Worm (Caenorhabditis elegans): ENCODE results near the gene acl-9.
A peak's percentile ranks its signal among the peaks of the same experiment; 100 is the strongest.

acl-9 gene

DNA sequence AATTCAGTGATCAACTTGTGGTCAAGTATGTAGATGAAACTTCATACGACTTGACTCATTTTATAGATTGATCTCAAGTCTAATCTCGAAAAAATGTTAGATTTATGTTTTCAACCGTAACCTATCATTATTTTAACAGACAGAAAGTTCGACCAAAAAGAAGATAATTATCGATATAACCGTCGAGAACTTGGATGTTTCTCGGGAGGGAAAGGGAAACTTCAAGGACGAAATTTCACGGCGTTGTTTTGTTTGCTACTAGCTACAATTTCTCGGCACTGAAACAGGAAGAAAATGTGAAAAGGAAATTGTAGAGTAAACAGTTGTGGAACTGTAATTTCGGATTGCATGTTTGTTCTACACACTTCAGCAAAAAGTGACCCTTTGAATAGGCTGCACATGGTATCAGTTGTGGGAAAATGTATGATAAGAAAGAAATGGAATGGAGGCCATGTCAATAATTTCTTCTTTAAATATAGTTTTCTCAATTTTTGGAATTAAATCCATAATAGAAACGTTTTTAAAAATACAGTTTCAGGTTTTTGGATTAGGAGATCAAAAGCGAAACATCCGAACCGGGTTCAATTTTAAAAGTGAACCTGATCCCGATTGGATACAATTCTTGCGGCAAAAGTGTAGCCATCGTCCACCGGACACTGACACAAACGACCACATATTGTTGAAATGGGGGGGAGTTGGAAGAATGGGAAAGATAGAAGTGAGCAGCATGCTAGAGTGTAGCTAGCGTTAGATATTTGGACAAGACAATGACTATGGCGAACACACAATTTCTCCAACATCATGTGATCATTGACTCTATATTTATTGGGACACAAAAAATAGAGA is 22.3 kb upstream of the acl-9 start:
- TF ChIP-seq mbf-1 (tag; optimal IDR thresholded peaks at IDR 0.05) (no peak), nhr-21 (tag; optimal IDR thresholded peaks at IDR 0.05) (no peak), elt-3 (tag; optimal IDR thresholded peaks at IDR 0.05) (no peak), crh-2 (tag; optimal IDR thresholded peaks at IDR 0.05) (peak; percentile 21), ama-1 (optimal IDR thresholded peaks at IDR 0.05) (no peak), blmp-1 (tag; optimal IDR thresholded peaks at IDR 0.05; ENCODE audit: insufficient read depth) (peak; percentile 3), nhr-129 (tag; optimal IDR thresholded peaks at IDR 0.05) (peak; percentile 18), mdl-1 (tag; optimal IDR thresholded peaks at IDR 0.05) (no peak), zag-1 (tag; optimal IDR thresholded peaks at IDR 0.05) (no peak), ztf-11 (tag; optimal IDR thresholded peaks at IDR 0.05) (no peak), unc-39 (tag; optimal IDR thresholded peaks at IDR 0.05) (no peak), snpc-4 (tag; optimal IDR thresholded peaks at IDR 0.05) (no peak), lsy-2 (tag; optimal IDR thresholded peaks at IDR 0.05) (no peak), mab-5 (tag; optimal IDR thresholded peaks at IDR 0.05) (no peak), elt-1 (tag; optimal IDR thresholded peaks at IDR 0.05) (no peak), egl-27 (tag; optimal IDR thresholded peaks at IDR 0.05) (no peak), nhr-77 (tag; optimal IDR thresholded peaks at IDR 0.05) (no peak), sma-9 (GFP tag; optimal IDR thresholded peaks at IDR 0.05) (peak; percentile 26), sma-9 (tag; optimal IDR thresholded peaks at IDR 0.05) (no peak), sma-3 (GFP tag; optimal IDR thresholded peaks at IDR 0.05) (peak; percentile 49), skn-1 (tag; optimal IDR thresholded peaks at IDR 0.05) (no peak), aly-2 (tag; optimal IDR thresholded peaks at IDR 0.05) (no peak), ZK546.5 (tag; optimal IDR thresholded peaks at IDR 0.05) (no peak), nhr-12 (tag; optimal IDR thresholded peaks at IDR 0.05) (no peak), lin-39 (tag; optimal IDR thresholded peaks at IDR 0.05) (no peak)

DNA sequence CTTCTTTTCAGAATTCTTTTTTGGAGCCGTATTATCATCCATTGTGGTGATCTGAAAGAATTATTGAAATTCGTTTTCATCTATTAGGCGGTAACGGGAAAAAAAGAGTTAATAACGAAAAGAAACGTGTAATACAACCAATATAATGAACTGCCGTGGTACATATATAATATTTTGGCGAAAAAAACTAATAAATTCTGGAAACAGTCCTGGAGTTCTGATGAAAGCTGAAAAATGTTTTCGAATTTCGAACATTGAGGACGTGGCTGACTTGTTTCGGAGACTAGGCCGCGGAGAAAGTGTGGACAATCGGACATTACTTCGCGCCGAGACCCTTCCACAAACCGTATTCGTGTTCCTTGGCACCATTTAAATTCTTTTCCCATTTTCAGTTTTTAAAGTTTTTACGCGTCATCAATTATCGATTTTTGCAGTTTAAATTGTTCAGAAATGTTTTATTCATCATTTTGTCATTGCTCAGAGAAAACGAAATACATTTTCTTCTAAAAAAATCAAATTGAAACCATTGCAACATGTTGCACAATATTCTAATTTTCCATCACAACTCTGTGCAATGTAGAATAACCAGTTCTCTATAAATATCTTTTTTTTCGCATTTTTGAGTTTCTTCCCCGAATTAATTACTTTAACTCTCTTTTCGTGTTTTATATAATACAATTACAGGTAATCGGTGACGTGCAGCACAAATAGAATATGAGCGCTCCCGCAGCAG is 19.4 kb upstream of the acl-9 start, which contains the start of the genes gad-1 and erfa-1:
gad-1 (minus strand) TSS at position 51 of the 733 bp plus-strand sequence.
erfa-1 (plus strand) TSS at position 683 of the 733 bp plus-strand sequence.
- TF ChIP-seq elt-1 (tag; optimal IDR thresholded peaks at IDR 0.05) (no peak), nhr-129 (tag; optimal IDR thresholded peaks at IDR 0.05) (peak; percentile 71), unc-55 (GFP tag; optimal IDR thresholded peaks at IDR 0.05) (peak; percentile 84), nhr-25 (tag; optimal IDR thresholded peaks at IDR 0.05) (peak; percentile 38), lin-13 (GFP tag; optimal IDR thresholded peaks at IDR 0.05) (peak; percentile 24), C34F6.9 (tag; optimal IDR thresholded peaks at IDR 0.05) (peak; percentile 60), nhr-6 (tag; optimal IDR thresholded peaks at IDR 0.05) (no peak), nhr-21 (tag; optimal IDR thresholded peaks at IDR 0.05) (peak; percentile 46), crh-2 (tag; optimal IDR thresholded peaks at IDR 0.05) (peak; percentile 65), F13H6.1 (tag; optimal IDR thresholded peaks at IDR 0.05) (peak; percentile 2), sma-3 (GFP tag; optimal IDR thresholded peaks at IDR 0.05) (peak; percentile 26), sma-9 (GFP tag; optimal IDR thresholded peaks at IDR 0.05) (peak; percentile 60), sma-9 (tag; optimal IDR thresholded peaks at IDR 0.05) (no peak), skn-1 (tag; optimal IDR thresholded peaks at IDR 0.05) (no peak), lin-11 (tag; optimal IDR thresholded peaks at IDR 0.05) (peak; percentile 16), lsy-2 (tag; optimal IDR thresholded peaks at IDR 0.05) (peak; percentile 24 to 91)

- no peak for TF ChIP-seq mbf-1 (tag; optimal IDR thresholded peaks at IDR 0.05)
- no peak for TF ChIP-seq nhr-10 (tag; optimal IDR thresholded peaks at IDR 0.05)
- TF ChIP-seq fos-1 (tag; optimal IDR thresholded peaks at IDR 0.05), result peak; percentile 34
- peak; percentile 20 for TF ChIP-seq nhr-21 (tag; optimal IDR thresholded peaks at IDR 0.05)
These were observed 16.7 kb upstream of the acl-9 start, which contains the start of gene hpo-19 for ce11 chrV:6436332-6436731. Gene hpo-19, plus strand, starts transcription at chrV:6436645.

ce11 chrV:6438601-6439000 is 14.4 kb upstream of the acl-9 start, which contains the start of gene T05H4.4:
Gene T05H4.4, plus strand, starts transcription at chrV:6438901.
- TF ChIP-seq nhr-12 (tag; optimal IDR thresholded peaks at IDR 0.05) (no peak), elt-1 (tag; optimal IDR thresholded peaks at IDR 0.05) (no peak), mdl-1 (tag; optimal IDR thresholded peaks at IDR 0.05) (no peak), crh-2 (tag; optimal IDR thresholded peaks at IDR 0.05) (no peak), unc-39 (tag; optimal IDR thresholded peaks at IDR 0.05) (no peak), gmeb-1 (tag; optimal IDR thresholded peaks at IDR 0.05) (no peak), lin-11 (tag; optimal IDR thresholded peaks at IDR 0.05) (no peak), nhr-21 (tag; optimal IDR thresholded peaks at IDR 0.05) (no peak), ceh-82 (tag; optimal IDR thresholded peaks at IDR 0.05) (no peak), nhr-6 (tag; optimal IDR thresholded peaks at IDR 0.05) (no peak), Y55F3AM.14 (GFP tag; optimal IDR thresholded peaks at IDR 0.05) (no peak), zag-1 (tag; optimal IDR thresholded peaks at IDR 0.05) (no peak)

Measured in whole organism, L2 larva.